Worm (Caenorhabditis elegans): ENCODE data around the gene ZC250.2.

The ZC250.2 gene

DNA sequence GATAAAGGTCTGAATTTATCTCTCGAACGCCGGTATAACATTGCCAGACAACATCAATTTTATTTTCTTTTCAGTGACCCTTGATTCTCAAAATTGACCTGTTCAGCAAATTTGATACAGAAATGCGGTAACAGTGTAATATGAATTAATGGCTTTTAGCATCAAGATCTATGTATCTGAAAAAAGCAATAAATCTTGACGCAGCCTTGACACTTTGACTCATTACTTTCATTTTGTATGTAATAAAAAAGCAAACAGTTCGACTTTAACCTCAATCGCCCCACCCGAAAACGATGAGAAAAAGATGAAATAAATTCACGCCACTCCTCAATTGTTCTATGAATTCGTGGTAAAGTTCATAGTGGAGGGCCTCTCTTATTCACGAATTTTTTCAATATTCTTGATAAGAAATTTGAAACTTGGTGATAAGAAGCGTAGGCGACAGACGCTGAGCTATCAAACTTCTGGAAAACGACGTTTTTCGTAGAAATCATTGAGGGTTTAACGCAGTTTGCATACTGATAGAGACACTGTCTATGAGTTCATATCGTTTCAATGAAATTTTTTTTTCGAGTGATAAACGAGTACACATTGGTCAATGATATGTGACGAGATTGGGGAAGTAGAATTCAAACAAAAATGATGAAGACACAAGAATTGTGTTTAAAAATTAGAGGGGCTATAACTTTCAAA is 29.5 kb downstream of the ZC250.2 start:
- TF ChIP-seq nhr-23 (tag; optimal IDR thresholded peaks at IDR 0.05) (peak; percentile 67), pqm-1 (tag; optimal IDR thresholded peaks at IDR 0.05) (peak; percentile 89), elt-2 (tag; optimal IDR thresholded peaks at IDR 0.05) (peak; percentile 92), aly-2 (tag; optimal IDR thresholded peaks at IDR 0.05) (no peak), ceh-28 (tag; optimal IDR thresholded peaks at IDR 0.05) (peak; percentile 28), nhr-25 (tag; optimal IDR thresholded peaks at IDR 0.05) (peak; percentile 73)

- TF ChIP-seq lsy-12 (tag; optimal IDR thresholded peaks at IDR 0.05), result no peak
- no peak for TF ChIP-seq nhr-12 (tag; optimal IDR thresholded peaks at IDR 0.05)
- TF ChIP-seq nhr-237 (tag; optimal IDR thresholded peaks at IDR 0.05), result no peak
- TF ChIP-seq mdl-1 (tag; optimal IDR thresholded peaks at IDR 0.05), result no peak
- TF ChIP-seq nhr-28 (tag; optimal IDR thresholded peaks at IDR 0.05), result no peak
- TF ChIP-seq snpc-4 (tag; optimal IDR thresholded peaks at IDR 0.05), result no peak
- no peak for TF ChIP-seq egl-5 (tag; optimal IDR thresholded peaks at IDR 0.05)
- peak; percentile 35 for TF ChIP-seq nfya-1 (tag; optimal IDR thresholded peaks at IDR 0.05; ENCODE audit: insufficient read depth)
- TF ChIP-seq hmg-11 (tag; optimal IDR thresholded peaks at IDR 0.05), result no peak
- TF ChIP-seq ceh-9 (tag; optimal IDR thresholded peaks at IDR 0.05), result no peak
- no peak for TF ChIP-seq fkh-2 (tag; optimal IDR thresholded peaks at IDR 0.05)
- peak; percentile 9 for TF ChIP-seq R02D3.7 (tag; optimal IDR thresholded peaks at IDR 0.05)
- no peak for TF ChIP-seq nhr-67 (tag; optimal IDR thresholded peaks at IDR 0.05)
- no peak for TF ChIP-seq jun-1 (tag; optimal IDR thresholded peaks at IDR 0.05)
- TF ChIP-seq pqm-1 (tag; optimal IDR thresholded peaks at IDR 0.05), result peak; percentile 56
- TF ChIP-seq nhr-25 (tag; optimal IDR thresholded peaks at IDR 0.05), result peak; percentile 76
- TF ChIP-seq elt-3 (tag; optimal IDR thresholded peaks at IDR 0.05), result peak; percentile 64 to 95 (median 88)
- no peak for TF ChIP-seq nhr-76 (tag; optimal IDR thresholded peaks at IDR 0.05)
- no peak for TF ChIP-seq fkh-10 (GFP tag; optimal IDR thresholded peaks at IDR 0.05)
- TF ChIP-seq ZK546.5 (tag; optimal IDR thresholded peaks at IDR 0.05), result no peak
- TF ChIP-seq nhr-77 (tag; optimal IDR thresholded peaks at IDR 0.05), result no peak
- TF ChIP-seq nhr-43 (tag; optimal IDR thresholded peaks at IDR 0.05; ENCODE audit: poor library complexity, severe bottlenecking), result peak; percentile 88
- TF ChIP-seq ztf-4 (tag; optimal IDR thresholded peaks at IDR 0.05), result no peak
- TF ChIP-seq unc-62 (GFP tag; optimal IDR thresholded peaks at IDR 0.05), result peak; percentile 52
- no peak for TF ChIP-seq nhr-11 (tag; optimal IDR thresholded peaks at IDR 0.05)
- TF ChIP-seq eor-1 (tag; optimal IDR thresholded peaks at IDR 0.05), result no peak
- no peak for TF ChIP-seq pha-4 (tag; optimal IDR thresholded peaks at IDR 0.05)
- TF ChIP-seq egl-27 (tag; optimal IDR thresholded peaks at IDR 0.05), result peak; percentile 61
- TF ChIP-seq ztf-11 (tag; optimal IDR thresholded peaks at IDR 0.05), result no peak
- TF ChIP-seq tbx-2 (tag; optimal IDR thresholded peaks at IDR 0.05), result no peak
- TF ChIP-seq elt-2 (tag; optimal IDR thresholded peaks at IDR 0.05), result peak; percentile 64
- no peak for TF ChIP-seq ceh-82 (tag; optimal IDR thresholded peaks at IDR 0.05)
- no peak for TF ChIP-seq zag-1 (tag; optimal IDR thresholded peaks at IDR 0.05)
- TF ChIP-seq fos-1 (tag; optimal IDR thresholded peaks at IDR 0.05), result peak; percentile 46
- TF ChIP-seq skn-1 (tag; optimal IDR thresholded peaks at IDR 0.05), result no peak
- no peak for TF ChIP-seq lin-39 (tag; optimal IDR thresholded peaks at IDR 0.05)
- no peak for TF ChIP-seq sea-2 (GFP tag; optimal IDR thresholded peaks at IDR 0.05)
- no peak for TF ChIP-seq elt-1 (tag; optimal IDR thresholded peaks at IDR 0.05)
- TF ChIP-seq lin-15B (tag; optimal IDR thresholded peaks at IDR 0.05), result no peak
- no peak for TF ChIP-seq daf-12 (tag; optimal IDR thresholded peaks at IDR 0.05)
- TF ChIP-seq ceh-28 (tag; optimal IDR thresholded peaks at IDR 0.05), result peak; percentile 59
- no peak for TF ChIP-seq mml-1 (tag; optimal IDR thresholded peaks at IDR 0.05)
- TF ChIP-seq ceh-16 (tag; optimal IDR thresholded peaks at IDR 0.05), result no peak
- peak; percentile 96 for TF ChIP-seq nhr-23 (tag; optimal IDR thresholded peaks at IDR 0.05)
- TF ChIP-seq aly-2 (tag; optimal IDR thresholded peaks at IDR 0.05), result no peak
- TF ChIP-seq unc-39 (tag; optimal IDR thresholded peaks at IDR 0.05), result no peak
- TF ChIP-seq ama-1 (optimal IDR thresholded peaks at IDR 0.05), result no peak
Observed at ce11 chrV:5822968-5823367, 30.8 kb downstream of the ZC250.2 start.
